Worm (Caenorhabditis elegans) whole organism, L2 larva: ENCODE measurements around the gene F36H1.3.
A peak's percentile ranks its signal among the peaks of the same experiment; 100 is the strongest.

Experiments used
- C34F6.9 ChIP-seq: fragments of 150-350 bp; optimal IDR thresholded peaks from 2 replicates; lab custom pipeline; 2014; ENCODE audit warnings: missing biosample characterization, missing genetic modification characterization
- F13H6.1 ChIP-seq: sonication (generic microtip); optimal IDR thresholded peaks from 2 replicates; lab custom pipeline; 2016; ENCODE audit warnings: missing genetic modification characterization, missing compliant biosample characterization
- ZK546.5 ChIP-seq: sonication (generic microtip); optimal IDR thresholded peaks from 2 replicates; lab custom pipeline; 2017; ENCODE audit warnings: missing biosample characterization, missing genetic modification characterization
- alr-1 ChIP-seq: fragments of 150-350 bp; optimal IDR thresholded peaks from 2 replicates; lab custom pipeline; 2014; ENCODE audit warnings: missing biosample characterization, missing genetic modification characterization
- ama-1 ChIP-seq: fragments of 150-350 bp; optimal IDR thresholded peaks from 2 replicates; lab custom pipeline; 2018; ENCODE audit warnings: inconsistent platforms
- blmp-1 ChIP-seq: sonication (generic microtip); optimal IDR thresholded peaks from 2 replicates; lab custom pipeline; 2017; ENCODE audit warnings: missing genetic modification characterization, mild to moderate bottlenecking, missing compliant biosample characterization, antibody characterized with exemption, moderate library complexity; ENCODE audit not compliant: insufficient read depth
- ceh-16 ChIP-seq: fragments of 150-350 bp; optimal IDR thresholded peaks from 2 replicates; lab custom pipeline; 2014; ENCODE audit warnings: missing biosample characterization, missing genetic modification characterization
- crh-2 ChIP-seq: sonication (generic microtip); optimal IDR thresholded peaks from 2 replicates; lab custom pipeline; 2017; ENCODE audit warnings: missing biosample characterization, missing genetic modification characterization
- dmd-4 ChIP-seq: sonication (generic microtip); optimal IDR thresholded peaks from 2 replicates; lab custom pipeline; 2017; ENCODE audit warnings: missing biosample characterization, missing genetic modification characterization
- elt-3 ChIP-seq: sonication (generic microtip); optimal IDR thresholded peaks from 2 replicates; lab custom pipeline; 2017; ENCODE audit warnings: missing biosample characterization, missing genetic modification characterization
- fos-1 ChIP-seq: fragments of 150-350 bp; optimal IDR thresholded peaks from 2 replicates; lab custom pipeline; 2014; ENCODE audit warnings: missing biosample characterization, missing genetic modification characterization
- gmeb-1 ChIP-seq: fragments of 150-350 bp; optimal IDR thresholded peaks from 2 replicates; lab custom pipeline; 2014; ENCODE audit warnings: missing biosample characterization, missing genetic modification characterization
- lin-11 ChIP-seq: fragments of 150-350 bp; sonication (generic microtip); optimal IDR thresholded peaks from 2 replicates; lab custom pipeline; 2014; ENCODE audit warnings: missing biosample characterization, missing genetic modification characterization, inconsistent platforms, mixed read lengths
- lin-13 ChIP-seq: fragments of 150-350 bp; optimal IDR thresholded peaks from 2 replicates; lab custom pipeline; 2014; ENCODE audit warnings: missing biosample characterization, missing genetic modification reagents, missing genetic modification characterization
- lin-39 ChIP-seq: fragments of 150-350 bp; optimal IDR thresholded peaks from 2 replicates; lab custom pipeline; 2014; ENCODE audit warnings: missing biosample characterization, missing genetic modification reagents, missing genetic modification characterization
- lsy-2 ChIP-seq, 2 experiments: fragments of 150-350 bp in 1 of 2; sonication (generic microtip) in 1 of 2; optimal IDR thresholded peaks; 2 replicates each; lab custom pipeline; 2014 to 2017; ENCODE audit warnings: missing biosample characterization in 2 of 2, missing genetic modification characterization in 2 of 2
- mbf-1 ChIP-seq: sonication (generic microtip); optimal IDR thresholded peaks from 2 replicates; lab custom pipeline; 2017; ENCODE audit warnings: missing biosample characterization, missing genetic modification characterization
- nhr-11 ChIP-seq: fragments of 150-350 bp; optimal IDR thresholded peaks from 2 replicates; lab custom pipeline; 2014; ENCODE audit warnings: missing biosample characterization, missing genetic modification characterization
- nhr-12 ChIP-seq: fragments of 150-350 bp; optimal IDR thresholded peaks from 2 replicates; lab custom pipeline; 2014; ENCODE audit warnings: missing biosample characterization, missing genetic modification characterization
- nhr-129 ChIP-seq: fragments of 150-350 bp; optimal IDR thresholded peaks from 2 replicates; lab custom pipeline; 2014; ENCODE audit warnings: missing biosample characterization, missing genetic modification characterization
- nhr-21 ChIP-seq: fragments of 150-350 bp; optimal IDR thresholded peaks from 2 replicates; lab custom pipeline; 2014; ENCODE audit warnings: missing biosample characterization, missing genetic modification characterization
- nhr-237 ChIP-seq: fragments of 150-350 bp; optimal IDR thresholded peaks from 2 replicates; lab custom pipeline; 2014; ENCODE audit warnings: missing biosample characterization, missing genetic modification characterization
- nhr-25 ChIP-seq: fragments of 150-350 bp; sonication (generic microtip); optimal IDR thresholded peaks from 3 replicates; lab custom pipeline; 2014; ENCODE audit warnings: missing biosample characterization, missing genetic modification characterization
- nhr-6 ChIP-seq: fragments of 150-350 bp; optimal IDR thresholded peaks from 2 replicates; lab custom pipeline; 2014; ENCODE audit warnings: missing biosample characterization, missing genetic modification characterization
- nhr-77 ChIP-seq: fragments of 150-350 bp; optimal IDR thresholded peaks from 2 replicates; lab custom pipeline; 2014; ENCODE audit warnings: missing biosample characterization, missing genetic modification characterization
- sem-4 ChIP-seq: fragments of 150-350 bp; optimal IDR thresholded peaks from 2 replicates; lab custom pipeline; 2014; ENCODE audit warnings: missing biosample characterization, missing genetic modification reagents, missing genetic modification characterization
- sma-3 ChIP-seq: sonication (generic microtip); optimal IDR thresholded peaks from 2 replicates; lab custom pipeline; 2016; ENCODE audit warnings: missing genetic modification reagents, missing genetic modification characterization, missing compliant biosample characterization
- sma-9 ChIP-seq, 2 experiments: fragments of 150-350 bp in 1 of 2; sonication (generic microtip) in 1 of 2; optimal IDR thresholded peaks; 2 replicates each; lab custom pipeline; 2014 to 2016; ENCODE audit warnings: missing genetic modification characterization in 2 of 2, mild to moderate bottlenecking in 1 of 2, missing biosample characterization in 1 of 2, missing compliant biosample characterization in 1 of 2, missing genetic modification reagents in 1 of 2, moderate library complexity in 1 of 2
- snpc-4 ChIP-seq: fragments of 150-350 bp; optimal IDR thresholded peaks from 2 replicates; lab custom pipeline; 2014; ENCODE audit warnings: missing biosample characterization, missing genetic modification characterization
- unc-39 ChIP-seq: fragments of 150-350 bp; optimal IDR thresholded peaks from 2 replicates; lab custom pipeline; 2014; ENCODE audit warnings: missing biosample characterization, missing genetic modification characterization
- unc-55 ChIP-seq: fragments of 150-350 bp; sonication (generic microtip); optimal IDR thresholded peaks from 3 replicates; lab custom pipeline; 2014; ENCODE audit warnings: missing biosample characterization, missing genetic modification reagents, missing genetic modification characterization
- unc-62 ChIP-seq: fragments of 150-350 bp; optimal IDR thresholded peaks from 2 replicates; lab custom pipeline; 2014; ENCODE audit warnings: missing biosample characterization, missing genetic modification reagents, missing genetic modification characterization
- zag-1 ChIP-seq: fragments of 150-350 bp; optimal IDR thresholded peaks from 2 replicates; lab custom pipeline; 2014; ENCODE audit warnings: missing biosample characterization, missing genetic modification characterization
- ztf-1 ChIP-seq: fragments of 200-800 bp; sonication (Bioruptor generic); conservative IDR thresholded peaks from 2 replicates; pipeline ENCODE4 v1.3.6; 2022; ENCODE audit warnings: missing genetic modification characterization, missing compliant biosample characterization
- ztf-4 ChIP-seq: fragments of 150-350 bp; optimal IDR thresholded peaks from 2 replicates; lab custom pipeline; 2014; ENCODE audit warnings: missing biosample characterization, missing genetic modification characterization

F36H1.3 gene

DNA sequence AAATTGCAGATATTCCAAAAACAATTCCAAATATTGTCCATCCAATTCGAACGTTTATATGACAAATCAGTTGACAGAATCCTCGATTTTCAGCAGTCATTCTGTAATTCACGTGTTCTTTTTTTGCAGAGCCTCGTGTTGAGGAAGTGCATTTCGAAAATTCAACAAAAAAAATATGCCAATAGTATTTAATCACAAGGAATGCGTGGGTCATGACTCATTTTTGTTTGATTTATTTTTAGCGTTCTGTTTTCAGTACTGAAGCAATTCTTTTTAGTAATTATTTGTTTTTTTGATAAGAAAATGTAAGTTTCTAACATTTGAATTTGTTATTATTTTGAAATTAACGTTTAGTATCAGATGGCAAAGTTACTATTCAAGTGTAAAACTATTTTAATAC, 19.0 kb upstream of the F36H1.3 start, which contains the start of gene hrg-4:
Gene hrg-4, minus strand, starts transcription at position 101 of the 400 bp plus-strand sequence.
- TF ChIP-seq ztf-1 (GFP tag; lab: Robert Waterston, UW) (no peak), lsy-2 (tag; optimal IDR thresholded peaks at IDR 0.05; lab: Kevin White, UChicago) (no peak), lin-39 (tag; lab: Kevin White, UChicago) (no peak), unc-55 (GFP tag; lab: Kevin White, UChicago) (no peak), nhr-129 (tag; lab: Kevin White, UChicago) (no peak), F13H6.1 (no peak), sma-9 (GFP tag; optimal IDR thresholded peaks at IDR 0.05; lab: Kevin White, UChicago) (no peak), sma-9 (tag; optimal IDR thresholded peaks at IDR 0.05; lab: Kevin White, UChicago) (no peak), dmd-4 (tag; lab: Kevin White, UChicago) (no peak), elt-3 (tag; lab: Kevin White, UChicago) (no peak), ceh-16 (no peak), nhr-21 (tag; lab: Kevin White, UChicago) (no peak), ztf-4 (tag; lab: Kevin White, UChicago) (no peak), nhr-11 (tag; lab: Kevin White, UChicago) (no peak), ama-1 (lab: Kevin White, UChicago) (no peak), nhr-77 (tag; lab: Kevin White, UChicago) (no peak), mbf-1 (tag; lab: Kevin White, UChicago) (no peak)
- TF ChIP-seq, all 48 proteins: peak for 0

DNA sequence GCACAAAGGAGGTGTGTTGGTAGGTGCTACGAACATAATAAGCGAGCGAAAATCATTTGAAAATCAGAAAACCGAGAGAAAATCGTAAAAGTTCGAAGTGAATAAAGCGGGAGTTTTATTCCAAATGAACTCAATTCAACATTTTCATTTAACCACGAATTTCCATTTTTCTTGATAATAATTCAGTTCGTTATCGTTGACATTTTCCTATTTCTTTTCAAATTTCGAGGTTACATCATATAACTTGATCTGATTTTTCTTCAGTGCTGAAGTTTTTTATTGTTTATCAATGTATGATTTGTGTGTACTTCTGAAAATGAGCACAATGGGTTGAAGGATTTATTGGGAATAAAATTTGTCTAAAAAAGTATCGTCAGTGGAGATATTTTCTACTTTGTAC, 18.3 kb upstream of the F36H1.3 start:
- peak; percentile 57 for TF ChIP-seq nhr-129 (tag; lab: Kevin White, UChicago)
- TF ChIP-seq sem-4: no peak
- TF ChIP-seq nhr-237 (tag; lab: Kevin White, UChicago): no peak
- peak; percentile 83 for TF ChIP-seq fos-1 (tag; lab: Kevin White, UChicago)
- peak; percentile 50 for TF ChIP-seq crh-2 (tag; lab: Kevin White, UChicago)
- no peak for TF ChIP-seq C34F6.9 (tag; lab: Kevin White, UChicago)
- TF ChIP-seq F13H6.1: no peak
- no peak for TF ChIP-seq ceh-16
- TF ChIP-seq gmeb-1 (tag; lab: Kevin White, UChicago): peak; percentile 20
- no peak for TF ChIP-seq snpc-4 (tag; lab: Kevin White, UChicago)

DNA sequence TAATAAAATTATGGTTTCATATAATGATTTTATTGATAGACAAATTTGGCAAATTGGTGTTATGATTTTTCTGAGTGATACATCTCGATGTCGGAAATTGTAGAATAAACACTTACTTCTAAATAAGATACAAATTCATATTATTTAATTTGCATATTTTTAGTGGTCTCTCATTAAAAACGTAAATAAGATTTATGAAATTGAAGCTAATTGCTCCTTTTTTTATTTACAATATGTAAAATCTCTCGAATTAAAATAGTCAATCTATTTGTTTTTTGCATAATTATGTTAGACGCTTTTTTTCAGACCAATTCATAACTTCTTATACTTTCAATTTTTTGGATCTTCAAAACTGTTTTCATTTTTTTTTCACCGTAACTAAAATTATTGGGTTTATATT, 17.6 kb upstream of the F36H1.3 start, which contains the start of gene hrg-6:
Gene hrg-6, plus strand, starts transcription at position 301 of the 400 bp plus-strand sequence.
- no peak for TF ChIP-seq elt-3 (tag; lab: Kevin White, UChicago)
- TF ChIP-seq nhr-12 (tag; lab: Kevin White, UChicago): no peak
- TF ChIP-seq ztf-1 (GFP tag; lab: Robert Waterston, UW): no peak
- no peak for TF ChIP-seq gmeb-1 (tag; lab: Kevin White, UChicago)
- TF ChIP-seq fos-1 (tag; lab: Kevin White, UChicago): no peak
- TF ChIP-seq unc-39 (tag; lab: Kevin White, UChicago): no peak
- TF ChIP-seq dmd-4 (tag; lab: Kevin White, UChicago): no peak

DNA sequence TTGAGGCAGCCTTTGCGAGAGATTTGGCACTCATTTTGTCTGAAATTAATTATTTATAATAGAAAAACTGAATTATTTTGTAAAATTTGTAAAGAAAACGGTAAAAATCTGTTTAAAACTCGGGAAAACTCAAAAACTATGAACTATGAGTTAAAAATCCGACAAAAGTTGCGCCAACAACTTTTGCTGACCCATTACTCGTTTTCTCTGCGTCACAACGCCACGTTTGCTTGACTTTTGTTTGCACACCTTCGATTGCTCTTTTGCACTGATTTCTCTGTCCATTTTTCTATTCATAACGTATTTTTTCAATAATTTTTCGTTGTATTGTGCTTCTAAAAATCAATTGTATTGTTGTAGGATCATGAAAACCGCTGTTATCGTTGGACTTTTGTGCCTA, 13.7 kb upstream of the F36H1.3 start, which contains the start of gene fkb-1:
Gene fkb-1, plus strand, starts transcription at position 361 of the 400 bp plus-strand sequence.
- peak; percentile 79 for TF ChIP-seq unc-55 (GFP tag; lab: Kevin White, UChicago)
- peak; percentile 77 for TF ChIP-seq gmeb-1 (tag; lab: Kevin White, UChicago)
- TF ChIP-seq ZK546.5: no peak
- peak; percentile 76 for TF ChIP-seq sma-9 (GFP tag; optimal IDR thresholded peaks at IDR 0.05; lab: Kevin White, UChicago)
- no peak for TF ChIP-seq sma-9 (tag; optimal IDR thresholded peaks at IDR 0.05; lab: Kevin White, UChicago)
- TF ChIP-seq lsy-2 (tag; optimal IDR thresholded peaks at IDR 0.05; lab: Kevin White, UChicago): peak; percentile 49 to 83
- TF ChIP-seq sem-4: peak; percentile 42
- TF ChIP-seq nhr-25: peak; percentile 38
- peak; percentile 74 for TF ChIP-seq fos-1 (tag; lab: Kevin White, UChicago)
- peak; percentile 87 for TF ChIP-seq C34F6.9 (tag; lab: Kevin White, UChicago)
- TF ChIP-seq sma-3 (GFP tag; lab: Kevin White, UChicago): peak; percentile 32
- TF ChIP-seq lin-11 (tag; lab: Kevin White, UChicago): peak; percentile 44
- TF ChIP-seq unc-62: no peak
- TF ChIP-seq nhr-129 (tag; lab: Kevin White, UChicago): peak; percentile 72
- no peak for TF ChIP-seq alr-1 (tag; lab: Kevin White, UChicago)
- TF ChIP-seq lin-39 (tag; lab: Kevin White, UChicago): no peak
- peak; percentile 19 for TF ChIP-seq nhr-21 (tag; lab: Kevin White, UChicago)
- TF ChIP-seq dmd-4 (tag; lab: Kevin White, UChicago): no peak
- no peak for TF ChIP-seq blmp-1 (tag; lab: Kevin White, UChicago)
- peak; percentile 45 for TF ChIP-seq nhr-6 (tag; lab: Kevin White, UChicago)
- TF ChIP-seq crh-2 (tag; lab: Kevin White, UChicago): peak; percentile 98
- TF ChIP-seq nhr-11 (tag; lab: Kevin White, UChicago): no peak
- peak; percentile 77 for TF ChIP-seq zag-1
- TF ChIP-seq lin-13 (GFP tag; lab: Kevin White, UChicago): peak; percentile 50
- TF ChIP-seq F13H6.1: peak; percentile 59
